Worm (Caenorhabditis elegans): Measurements from ENCODE around the gene W04E12.9.

- TF ChIP-seq nfya-1 (tag; optimal IDR thresholded peaks at IDR 0.05; ENCODE audit: borderline replicate concordance, insufficient read depth) (no peak), tbx-9 (tag; optimal IDR thresholded peaks at IDR 0.05; ENCODE audit: borderline replicate concordance) (no peak), B0019.2 (GFP tag; conservative IDR thresholded peaks at IDR 0.05) (no peak), Y67H2A.10 (GFP tag; conservative IDR thresholded peaks at IDR 0.05) (no peak), pha-4 (tag; optimal IDR thresholded peaks at IDR 0.05) (no peak), egrh-3 (GFP tag; IDR thresholded peaks at IDR 0.05) (no peak), let-526 (GFP tag; IDR thresholded peaks at IDR 0.05) (no peak)
Measured at ce11 chrV:19788360-19788759, 32.0 kb downstream of the W04E12.9 start, which contains the start of gene clec-258.

All from whole organism, young adult.